Worm (Caenorhabditis elegans) whole organism, L4/young adult: ENCODE measurements around the gene clec-173.

Experiments
- W03F9.2 ChIP-seq: fragments of 150-350 bp; optimal IDR thresholded peaks from 2 replicates; lab custom pipeline; 2014; ENCODE audit warnings: missing biosample characterization, missing genetic modification characterization
- dao-5 ChIP-seq: sonication (generic microtip); optimal IDR thresholded peaks from 2 replicates; lab custom pipeline; 2016; ENCODE audit warnings: missing genotype, missing genetic modification characterization, moderate library complexity, missing compliant biosample characterization
- him-1 ChIP-seq: sonication (generic microtip); optimal IDR thresholded peaks from 2 replicates; lab custom pipeline; 2016; ENCODE audit warnings: missing genotype, missing genetic modification reagents, missing genetic modification characterization, missing compliant biosample characterization

DNA sequence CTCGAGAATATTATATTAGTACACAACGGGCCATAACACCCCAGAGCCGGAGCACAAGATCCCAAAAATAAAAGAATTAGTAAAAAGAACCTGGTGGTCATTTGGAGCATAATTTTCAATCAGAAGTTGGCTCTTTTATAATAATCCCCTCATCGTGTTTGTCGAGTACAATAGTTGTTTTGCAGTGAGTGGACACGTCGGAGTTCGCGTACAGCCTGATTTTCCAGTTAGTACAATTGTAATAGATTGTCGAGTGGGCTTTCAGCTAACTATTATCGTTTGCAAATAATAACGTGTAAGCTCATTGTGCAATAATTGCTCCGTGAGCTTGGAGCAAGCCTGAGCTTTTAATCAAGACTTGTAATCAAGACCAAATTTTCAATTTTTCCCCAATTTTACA lies 40.0 kb upstream of the clec-173 start, which contains the start of gene W08E12.9:
- TF ChIP-seq him-1 (tag; lab: Kevin White, UChicago) (no peak), W03F9.2 (no peak), dao-5 (tag; lab: Kevin White, UChicago) (no peak)
